Worm (Caenorhabditis elegans) whole organism, L4 larva: ENCODE results near the gene F58A4.6.

Experiments used
- R02D3.7 ChIP-seq: fragments of 150-350 bp; sonication (generic microtip); optimal IDR thresholded peaks from 3 replicates; lab custom pipeline; 2014; ENCODE audit warnings: missing biosample characterization, missing genetic modification characterization
- Y75B8A.6 ChIP-seq: fragments of 200-800 bp; sonication (Bioruptor generic); IDR thresholded peaks from 2 replicates; pipeline ENCODE4 v1.3.6; 2022; ENCODE audit warnings: missing genetic modification reagents, missing genetic modification characterization, missing compliant biosample characterization
- ZK546.5 ChIP-seq, 2 experiments: sonication (generic microtip); optimal IDR thresholded peaks; 2 replicates each; lab custom pipeline; 2017; ENCODE audit warnings: missing biosample characterization in 2 of 2, missing genetic modification characterization in 2 of 2
- aly-2 ChIP-seq: sonication (generic microtip); optimal IDR thresholded peaks from 2 replicates; lab custom pipeline; 2018; ENCODE audit warnings: missing biosample characterization, missing genetic modification characterization
- ceh-82 ChIP-seq: sonication (generic microtip); optimal IDR thresholded peaks from 2 replicates; lab custom pipeline; 2017; ENCODE audit warnings: missing biosample characterization, missing genetic modification characterization
- fkh-10 ChIP-seq: fragments of 150-350 bp; optimal IDR thresholded peaks from 2 replicates; lab custom pipeline; 2014; ENCODE audit warnings: missing biosample characterization, missing genetic modification reagents, missing genetic modification characterization
- mep-1 ChIP-seq: fragments of 150-350 bp; sonication (generic microtip); optimal IDR thresholded peaks from 3 replicates; lab custom pipeline; 2014; ENCODE audit warnings: missing biosample characterization, missing genetic modification characterization
- nhr-76 ChIP-seq: fragments of 150-350 bp; optimal IDR thresholded peaks from 2 replicates; lab custom pipeline; 2014; ENCODE audit warnings: missing biosample characterization, missing genetic modification characterization
- unc-62 ChIP-seq, 3 experiments: fragments of 150-350 bp in 1 of 3; sonication (generic microtip); optimal IDR thresholded peaks in 2 of 3; peaks in 1 of 3; 1 replicate in 1 of 3; 2 replicates in 2 of 3; lab custom pipeline; 2014 to 2017; ENCODE audit warnings: missing biosample characterization in 3 of 3, missing genetic modification characterization in 3 of 3, missing genetic modification reagents in 3 of 3, missing genotype in 1 of 3

DNA sequence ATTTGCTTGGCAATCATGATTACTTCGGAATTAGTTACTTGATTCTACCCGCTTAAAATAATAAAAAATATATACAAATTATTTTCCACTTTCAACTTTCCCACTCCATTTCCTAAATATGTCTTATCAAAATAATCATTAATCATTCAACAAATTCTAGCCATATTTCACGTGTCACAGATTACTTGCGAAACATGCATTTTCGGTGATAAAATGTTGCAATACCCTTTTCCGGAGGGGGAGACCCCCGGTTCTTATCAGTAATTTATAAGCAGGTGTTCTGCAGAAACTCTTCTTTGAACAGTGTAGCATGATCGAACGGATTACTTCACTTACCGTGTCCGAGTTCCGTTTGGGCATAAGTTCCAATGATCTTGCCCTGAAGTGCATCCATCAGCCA lies 24.1 kb upstream of the F58A4.6 start:
- TF ChIP-seq ceh-82 (tag; lab: Kevin White, UChicago), result no peak
- no peak for TF ChIP-seq ZK546.5 (tag; optimal IDR thresholded peaks at IDR 0.05; lab: Kevin White, UChicago)
- no peak for TF ChIP-seq mep-1
- no peak for TF ChIP-seq aly-2 (tag; lab: Kevin White, UChicago)
- TF ChIP-seq unc-62 (GFP tag; optimal IDR thresholded peaks at IDR 0.05 in 1 of 2; lab: Kevin White, UChicago), result no peak
- no peak for TF ChIP-seq unc-62 (tag; optimal IDR thresholded peaks at IDR 0.05; lab: Kevin White, UChicago)
- no peak for TF ChIP-seq Y75B8A.6 (GFP tag; lab: Robert Waterston, UW)
- TF ChIP-seq nhr-76, result no peak
- TF ChIP-seq fkh-10 (GFP tag; lab: Kevin White, UChicago), result no peak
- TF ChIP-seq R02D3.7 (tag; lab: Kevin White, UChicago), result no peak
